Worm (Caenorhabditis elegans) whole organism, late embryonic: ENCODE results near the gene pnk-4.

Source experiments
- ceh-34 ChIP-seq: sonication (generic microtip); optimal IDR thresholded peaks from 2 replicates; lab custom pipeline; 2016; ENCODE audit warnings: mild to moderate bottlenecking, missing genetic modification characterization, missing compliant biosample characterization
- ceh-45 ChIP-seq: fragments of 200-800 bp; sonication (Bioruptor generic); IDR thresholded peaks from 2 replicates; pipeline ENCODE4 v1.3.6; 2022; ENCODE audit warnings: missing genetic modification reagents, missing genetic modification characterization, missing compliant biosample characterization
- dve-1 ChIP-seq: sonication (generic microtip); optimal IDR thresholded peaks from 2 replicates; lab custom pipeline; 2017; ENCODE audit warnings: antibody characterized with exemption, mild to moderate bottlenecking, missing genetic modification characterization, missing compliant biosample characterization
- fax-1 ChIP-seq: sonication (generic microtip); optimal IDR thresholded peaks from 2 replicates; lab custom pipeline; 2016; ENCODE audit warnings: missing genotype, missing genetic modification characterization, missing compliant biosample characterization
- fkh-10 ChIP-seq: fragments of 150-350 bp; optimal IDR thresholded peaks from 2 replicates; lab custom pipeline; 2014; ENCODE audit warnings: missing biosample characterization, missing genetic modification reagents, missing genetic modification characterization
- lin-11 ChIP-seq: fragments of 200-800 bp; sonication (Bioruptor generic); optimal IDR thresholded peaks from 2 replicates; lab custom pipeline; 2018; ENCODE audit warnings: mild to moderate bottlenecking, missing genetic modification characterization, missing compliant biosample characterization
- mec-3 ChIP-seq: sonication (generic microtip); optimal IDR thresholded peaks from 2 replicates; lab custom pipeline; 2016; ENCODE audit warnings: borderline replicate concordance, missing genetic modification characterization, missing compliant biosample characterization
- nhr-11 ChIP-seq: fragments of 150-350 bp; optimal IDR thresholded peaks from 2 replicates; lab custom pipeline; 2014; ENCODE audit warnings: missing biosample characterization, missing genetic modification characterization
- tbx-2 ChIP-seq: sonication (generic microtip); optimal IDR thresholded peaks from 2 replicates; lab custom pipeline; 2016; ENCODE audit warnings: missing genetic modification characterization, missing compliant biosample characterization
- zip-5 ChIP-seq: sonication (generic microtip); optimal IDR thresholded peaks from 2 replicates; lab custom pipeline; 2016; ENCODE audit warnings: missing genetic modification characterization, missing compliant biosample characterization
- ztf-16 ChIP-seq: sonication (generic microtip); optimal IDR thresholded peaks from 2 replicates; lab custom pipeline; 2017; ENCODE audit warnings: missing genetic modification characterization, missing compliant biosample characterization

DNA sequence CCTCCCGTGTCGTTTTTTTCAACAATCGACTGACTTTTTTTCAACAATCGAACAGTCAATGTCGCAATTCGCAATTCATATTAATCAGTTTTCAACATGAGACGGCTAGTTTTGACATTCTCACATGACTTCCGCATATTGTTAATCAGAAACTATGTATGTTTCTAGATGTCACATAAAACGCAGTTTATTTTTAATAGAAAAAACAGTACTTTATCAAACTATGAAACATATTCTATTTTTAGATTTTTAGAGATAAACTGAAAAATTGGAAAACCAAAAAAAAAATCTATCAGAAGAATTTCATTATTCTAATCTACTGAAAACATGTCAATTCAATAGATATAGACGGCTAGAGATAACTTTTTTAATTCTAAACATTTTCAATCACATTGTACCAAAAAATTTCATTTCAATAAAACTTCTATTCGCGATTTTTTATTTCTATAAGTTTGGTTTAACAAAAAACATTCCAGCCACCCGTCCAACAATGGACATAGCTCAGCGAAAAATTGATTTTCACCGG, at the start of gene pnk-4:
- TF ChIP-seq lin-11 (tag; lab: Kevin White, UChicago) (no peak), tbx-2 (tag; lab: Kevin White, UChicago) (no peak), fkh-10 (no peak), mec-3 (tag; lab: Kevin White, UChicago) (no peak), nhr-11 (tag; lab: Kevin White, UChicago) (no peak), zip-5 (no peak), ceh-45 (GFP tag; lab: Robert Waterston, UW) (no peak), fax-1 (no peak), ztf-16 (tag; lab: Kevin White, UChicago) (no peak), dve-1 (tag; lab: Kevin White, UChicago) (no peak), ceh-34 (no peak)
